Worm (Caenorhabditis elegans) whole organism, L2 larva: ENCODE measurements around the gene C14A6.3.

Experiments
- C34F6.9 ChIP-seq: fragments of 150-350 bp; optimal IDR thresholded peaks from 2 replicates; lab custom pipeline; 2014; ENCODE audit warnings: missing biosample characterization, missing genetic modification characterization
- F13H6.1 ChIP-seq: sonication (generic microtip); optimal IDR thresholded peaks from 2 replicates; lab custom pipeline; 2016; ENCODE audit warnings: missing genetic modification characterization, missing compliant biosample characterization
- R02D3.7 ChIP-seq: fragments of 150-350 bp; optimal IDR thresholded peaks from 2 replicates; lab custom pipeline; 2014; ENCODE audit warnings: missing biosample characterization, missing genetic modification characterization
- ZK546.5 ChIP-seq: sonication (generic microtip); optimal IDR thresholded peaks from 2 replicates; lab custom pipeline; 2017; ENCODE audit warnings: missing biosample characterization, missing genetic modification characterization
- alr-1 ChIP-seq: fragments of 150-350 bp; optimal IDR thresholded peaks from 2 replicates; lab custom pipeline; 2014; ENCODE audit warnings: missing biosample characterization, missing genetic modification characterization
- aly-2 ChIP-seq: fragments of 150-350 bp; optimal IDR thresholded peaks from 2 replicates; lab custom pipeline; 2014; ENCODE audit warnings: missing biosample characterization, missing genetic modification characterization
- ama-1 ChIP-seq: fragments of 150-350 bp; optimal IDR thresholded peaks from 2 replicates; lab custom pipeline; 2018; ENCODE audit warnings: inconsistent platforms
- ceh-16 ChIP-seq: fragments of 150-350 bp; optimal IDR thresholded peaks from 2 replicates; lab custom pipeline; 2014; ENCODE audit warnings: missing biosample characterization, missing genetic modification characterization
- crh-2 ChIP-seq: sonication (generic microtip); optimal IDR thresholded peaks from 2 replicates; lab custom pipeline; 2017; ENCODE audit warnings: missing biosample characterization, missing genetic modification characterization
- dmd-4 ChIP-seq: sonication (generic microtip); optimal IDR thresholded peaks from 2 replicates; lab custom pipeline; 2017; ENCODE audit warnings: missing biosample characterization, missing genetic modification characterization
- egl-27 ChIP-seq: sonication (generic microtip); optimal IDR thresholded peaks from 3 replicates; lab custom pipeline; 2017; ENCODE audit warnings: missing biosample characterization, missing genetic modification reagents, missing genetic modification characterization
- elt-3 ChIP-seq: sonication (generic microtip); optimal IDR thresholded peaks from 2 replicates; lab custom pipeline; 2017; ENCODE audit warnings: missing biosample characterization, missing genetic modification characterization
- fos-1 ChIP-seq: fragments of 150-350 bp; optimal IDR thresholded peaks from 2 replicates; lab custom pipeline; 2014; ENCODE audit warnings: missing biosample characterization, missing genetic modification characterization
- gmeb-1 ChIP-seq: fragments of 150-350 bp; optimal IDR thresholded peaks from 2 replicates; lab custom pipeline; 2014; ENCODE audit warnings: missing biosample characterization, missing genetic modification characterization
- lin-13 ChIP-seq: fragments of 150-350 bp; optimal IDR thresholded peaks from 2 replicates; lab custom pipeline; 2014; ENCODE audit warnings: missing biosample characterization, missing genetic modification reagents, missing genetic modification characterization
- lin-39 ChIP-seq: fragments of 150-350 bp; optimal IDR thresholded peaks from 2 replicates; lab custom pipeline; 2014; ENCODE audit warnings: missing biosample characterization, missing genetic modification reagents, missing genetic modification characterization
- lsy-2 ChIP-seq, 2 experiments: fragments of 150-350 bp in 1 of 2; sonication (generic microtip) in 1 of 2; optimal IDR thresholded peaks; 2 replicates each; lab custom pipeline; 2014 to 2017; ENCODE audit warnings: missing biosample characterization in 2 of 2, missing genetic modification characterization in 2 of 2
- mbf-1 ChIP-seq: sonication (generic microtip); optimal IDR thresholded peaks from 2 replicates; lab custom pipeline; 2017; ENCODE audit warnings: missing biosample characterization, missing genetic modification characterization
- mdl-1 ChIP-seq, 2 experiments: fragments of 150-350 bp in 1 of 2; sonication (generic microtip) in 1 of 2; optimal IDR thresholded peaks; 2 replicates each; lab custom pipeline; 2017; ENCODE audit warnings: missing biosample characterization in 2 of 2, missing genetic modification characterization in 2 of 2
- nhr-10 ChIP-seq: sonication (generic microtip); optimal IDR thresholded peaks from 2 replicates; lab custom pipeline; 2017; ENCODE audit warnings: missing biosample characterization, missing genetic modification characterization
- nhr-11 ChIP-seq: fragments of 150-350 bp; optimal IDR thresholded peaks from 2 replicates; lab custom pipeline; 2014; ENCODE audit warnings: missing biosample characterization, missing genetic modification characterization
- nhr-12 ChIP-seq: fragments of 150-350 bp; optimal IDR thresholded peaks from 2 replicates; lab custom pipeline; 2014; ENCODE audit warnings: missing biosample characterization, missing genetic modification characterization
- nhr-21 ChIP-seq: fragments of 150-350 bp; optimal IDR thresholded peaks from 2 replicates; lab custom pipeline; 2014; ENCODE audit warnings: missing biosample characterization, missing genetic modification characterization
- nhr-23 ChIP-seq: fragments of 150-350 bp; optimal IDR thresholded peaks from 2 replicates; lab custom pipeline; 2014; ENCODE audit warnings: missing biosample characterization, missing genetic modification reagents, missing genetic modification characterization
- nhr-237 ChIP-seq: fragments of 150-350 bp; optimal IDR thresholded peaks from 2 replicates; lab custom pipeline; 2014; ENCODE audit warnings: missing biosample characterization, missing genetic modification characterization
- nhr-25 ChIP-seq: fragments of 150-350 bp; sonication (generic microtip); optimal IDR thresholded peaks from 3 replicates; lab custom pipeline; 2014; ENCODE audit warnings: missing biosample characterization, missing genetic modification characterization
- nhr-77 ChIP-seq: fragments of 150-350 bp; optimal IDR thresholded peaks from 2 replicates; lab custom pipeline; 2014; ENCODE audit warnings: missing biosample characterization, missing genetic modification characterization
- peb-1 ChIP-seq: fragments of 150-350 bp; optimal IDR thresholded peaks from 2 replicates; lab custom pipeline; 2014; ENCODE audit warnings: missing biosample characterization, missing genetic modification characterization
- sem-4 ChIP-seq: fragments of 150-350 bp; optimal IDR thresholded peaks from 2 replicates; lab custom pipeline; 2014; ENCODE audit warnings: missing biosample characterization, missing genetic modification reagents, missing genetic modification characterization
- sma-9 ChIP-seq, 2 experiments: fragments of 150-350 bp in 1 of 2; sonication (generic microtip) in 1 of 2; optimal IDR thresholded peaks; 2 replicates each; lab custom pipeline; 2014 to 2016; ENCODE audit warnings: missing genetic modification characterization in 2 of 2, mild to moderate bottlenecking in 1 of 2, missing biosample characterization in 1 of 2, missing compliant biosample characterization in 1 of 2, missing genetic modification reagents in 1 of 2, moderate library complexity in 1 of 2
- snpc-4 ChIP-seq: fragments of 150-350 bp; optimal IDR thresholded peaks from 2 replicates; lab custom pipeline; 2014; ENCODE audit warnings: missing biosample characterization, missing genetic modification characterization
- unc-39 ChIP-seq: fragments of 150-350 bp; optimal IDR thresholded peaks from 2 replicates; lab custom pipeline; 2014; ENCODE audit warnings: missing biosample characterization, missing genetic modification characterization
- unc-55 ChIP-seq: fragments of 150-350 bp; sonication (generic microtip); optimal IDR thresholded peaks from 3 replicates; lab custom pipeline; 2014; ENCODE audit warnings: missing biosample characterization, missing genetic modification reagents, missing genetic modification characterization
- unc-62 ChIP-seq: fragments of 150-350 bp; optimal IDR thresholded peaks from 2 replicates; lab custom pipeline; 2014; ENCODE audit warnings: missing biosample characterization, missing genetic modification reagents, missing genetic modification characterization
- zag-1 ChIP-seq: fragments of 150-350 bp; optimal IDR thresholded peaks from 2 replicates; lab custom pipeline; 2014; ENCODE audit warnings: missing biosample characterization, missing genetic modification characterization
- ztf-1 ChIP-seq: fragments of 200-800 bp; sonication (Bioruptor generic); conservative IDR thresholded peaks from 2 replicates; pipeline ENCODE4 v1.3.6; 2022; ENCODE audit warnings: missing genetic modification characterization, missing compliant biosample characterization
- ztf-11 ChIP-seq: sonication (generic microtip); optimal IDR thresholded peaks from 2 replicates; lab custom pipeline; 2017; ENCODE audit warnings: missing biosample characterization, missing genetic modification characterization
- ztf-4 ChIP-seq: fragments of 150-350 bp; optimal IDR thresholded peaks from 2 replicates; lab custom pipeline; 2014; ENCODE audit warnings: missing biosample characterization, missing genetic modification characterization

The C14A6.3 gene

ce11 chrV:18144442-18144841 lies 1.7 kb upstream of the C14A6.3 start:
- TF ChIP-seq R02D3.7 (tag; lab: Kevin White, UChicago) (no peak), unc-62 (GFP tag; lab: Kevin White, UChicago) (no peak), unc-39 (tag; lab: Kevin White, UChicago) (no peak), egl-27 (tag; lab: Kevin White, UChicago) (no peak), ceh-16 (no peak), gmeb-1 (tag; lab: Kevin White, UChicago) (no peak), aly-2 (no peak), lsy-2 (tag; optimal IDR thresholded peaks at IDR 0.05; lab: Kevin White, UChicago) (no peak), snpc-4 (tag; lab: Kevin White, UChicago) (no peak), nhr-12 (tag; lab: Kevin White, UChicago) (no peak), lin-39 (no peak), C34F6.9 (tag; lab: Kevin White, UChicago) (no peak), dmd-4 (no peak), mbf-1 (no peak), nhr-23 (no peak)

ce11 chrV:18157707-18158106 lies 11.5 kb downstream of the C14A6.3 start, which contains the start of gene clec-48:
Gene clec-48 (plus strand): TSS chrV:18158026.
- TF ChIP-seq alr-1 (tag; lab: Kevin White, UChicago) (no peak), sma-9 (GFP tag; optimal IDR thresholded peaks at IDR 0.05; lab: Kevin White, UChicago) (peak; percentile 13), sma-9 (tag; optimal IDR thresholded peaks at IDR 0.05; lab: Kevin White, UChicago) (no peak)

ce11 chrV:18158172-18158571 lies 12.0 kb downstream of the C14A6.3 start:
- no peak for TF ChIP-seq ama-1
- no peak for TF ChIP-seq nhr-10 (tag; lab: Kevin White, UChicago)

- TF ChIP-seq ztf-11 (tag; lab: Kevin White, UChicago) (no peak), crh-2 (no peak), ama-1 (no peak), aly-2 (no peak), unc-55 (GFP tag; lab: Kevin White, UChicago) (no peak), ceh-16 (no peak), fos-1 (tag; lab: Kevin White, UChicago) (no peak), ztf-1 (GFP tag; lab: Robert Waterston, UW) (no peak), peb-1 (tag; lab: Kevin White, UChicago) (no peak), lin-13 (GFP tag; lab: Kevin White, UChicago) (no peak), nhr-11 (no peak), nhr-25 (tag; lab: Kevin White, UChicago) (no peak), nhr-12 (tag; lab: Kevin White, UChicago) (no peak), dmd-4 (no peak), elt-3 (tag; lab: Kevin White, UChicago) (no peak), mdl-1 (tag; optimal IDR thresholded peaks at IDR 0.05; lab: Kevin White, UChicago) (no peak), zag-1 (no peak), nhr-77 (tag; lab: Kevin White, UChicago) (no peak), ztf-4 (tag; lab: Kevin White, UChicago) (no peak), gmeb-1 (tag; lab: Kevin White, UChicago) (no peak)
Observed at ce11 chrV:18161228-18161627, 15.1 kb downstream of the C14A6.3 start, which contains the start of gene C14A6.13. Gene C14A6.13 (minus strand): TSS chrV:18161328.

ce11 chrV:18162568-18162967 lies 16.4 kb downstream of the C14A6.3 start, which contains the start of gene C14A6.12:
Gene C14A6.12 (minus strand): TSS chrV:18162668.
- TF ChIP-seq fos-1 (tag; lab: Kevin White, UChicago) (no peak), nhr-237 (tag; lab: Kevin White, UChicago) (no peak), unc-39 (tag; lab: Kevin White, UChicago) (no peak), mbf-1 (no peak), mdl-1 (tag; optimal IDR thresholded peaks at IDR 0.05; lab: Kevin White, UChicago) (no peak)
- TF ChIP-seq, all 48 proteins: peak for 0

- no peak for TF ChIP-seq nhr-11
- TF ChIP-seq unc-62 (GFP tag; lab: Kevin White, UChicago): no peak
- no peak for TF ChIP-seq sem-4
- TF ChIP-seq nhr-21 (tag; lab: Kevin White, UChicago): no peak
- TF ChIP-seq nhr-237 (tag; lab: Kevin White, UChicago): no peak
- no peak for TF ChIP-seq nhr-23
- no peak for TF ChIP-seq ceh-16
- no peak for TF ChIP-seq ZK546.5 (tag; lab: Kevin White, UChicago)
- no peak for TF ChIP-seq peb-1 (tag; lab: Kevin White, UChicago)
- no peak for TF ChIP-seq lin-39
- no peak for TF ChIP-seq mbf-1
- no peak for TF ChIP-seq ama-1
- no peak for TF ChIP-seq zag-1
- TF ChIP-seq F13H6.1 (tag; lab: Kevin White, UChicago): no peak
- no peak for TF ChIP-seq ztf-4 (tag; lab: Kevin White, UChicago)
- no peak for TF ChIP-seq egl-27 (tag; lab: Kevin White, UChicago)
- TF ChIP-seq nhr-10 (tag; lab: Kevin White, UChicago): no peak
Observed at ce11 chrV:18163434-18163833, 17.3 kb downstream of the C14A6.3 start.
